Fruit fly (Drosophila melanogaster) whole organism, prepupa: Measurements from ENCODE around the gene CG15767.
A peak's percentile ranks its signal among the peaks of the same experiment; 100 is the strongest.

Experiments used
- CG10631 ChIP-seq: fragments of 200-800 bp; sonication (Bioruptor generic); optimal IDR thresholded peaks from 2 replicates; lab custom pipeline; 2016; ENCODE audit warnings: missing biosample characterization, missing genetic modification characterization
- CG10669 ChIP-seq: fragments of 200-800 bp; sonication (Bioruptor generic); optimal IDR thresholded peaks from 3 replicates; lab custom pipeline; 2018; ENCODE audit warnings: missing biosample characterization, mild to moderate bottlenecking, missing genetic modification characterization, moderate library complexity
- CG11762 ChIP-seq: fragments of 200-800 bp; sonication (Bioruptor generic); optimal IDR thresholded peaks from 3 replicates; lab custom pipeline; 2016; ENCODE audit warnings: missing biosample characterization, missing genetic modification characterization; ENCODE audit not compliant: insufficient read depth
- CG11902 ChIP-seq: fragments of 200-800 bp; sonication (Bioruptor generic); optimal IDR thresholded peaks from 3 replicates; lab custom pipeline; 2016; ENCODE audit warnings: missing biosample characterization, missing genetic modification characterization
- CG1621 ChIP-seq: fragments of 200-800 bp; sonication (Bioruptor generic); optimal IDR thresholded peaks from 3 replicates; lab custom pipeline; 2018; ENCODE audit warnings: missing biosample characterization, mild to moderate bottlenecking, missing genetic modification characterization
- CG16779 ChIP-seq: fragments of 200-800 bp; sonication (Bioruptor generic); optimal IDR thresholded peaks from 3 replicates; lab custom pipeline; 2017; ENCODE audit warnings: missing biosample characterization, mild to moderate bottlenecking, missing genetic modification characterization
- CG31627 ChIP-seq: fragments of 200-800 bp; sonication (Bioruptor generic); optimal IDR thresholded peaks from 3 replicates; lab custom pipeline; 2016; ENCODE audit warnings: missing biosample characterization, missing genetic modification characterization
- CG32006 ChIP-seq: fragments of 200-800 bp; sonication (Bioruptor generic); optimal IDR thresholded peaks from 3 replicates; lab custom pipeline; 2017; ENCODE audit warnings: missing biosample characterization, mild to moderate bottlenecking, missing genetic modification characterization
- CG34406 ChIP-seq: fragments of 200-800 bp; sonication (Bioruptor generic); optimal IDR thresholded peaks from 3 replicates; lab custom pipeline; 2016; ENCODE audit warnings: missing biosample characterization, missing genetic modification characterization
- CG3919 ChIP-seq: fragments of 200-800 bp; sonication (Bioruptor generic); optimal IDR thresholded peaks from 3 replicates; lab custom pipeline; 2016; ENCODE audit warnings: missing biosample characterization, missing genetic modification characterization
- CG4318 ChIP-seq: fragments of 200-800 bp; sonication (Bioruptor generic); optimal IDR thresholded peaks from 3 replicates; lab custom pipeline; 2017; ENCODE audit warnings: missing biosample characterization, mild to moderate bottlenecking, missing genetic modification characterization
- CG6276 ChIP-seq: fragments of 200-800 bp; sonication (Bioruptor generic); optimal IDR thresholded peaks from 2 replicates; lab custom pipeline; 2017; ENCODE audit warnings: missing biosample characterization, mild to moderate bottlenecking, missing genetic modification characterization
- CG6808 ChIP-seq: fragments of 200-800 bp; sonication (Bioruptor generic); optimal IDR thresholded peaks from 3 replicates; lab custom pipeline; 2017; ENCODE audit warnings: missing biosample characterization, missing genetic modification characterization, mild to moderate bottlenecking, moderate library complexity, missing genetic modification reagents
- CG6854 ChIP-seq: fragments of 200-800 bp; sonication (Bioruptor generic); optimal IDR thresholded peaks from 2 replicates; lab custom pipeline; 2017; ENCODE audit warnings: missing biosample characterization, mild to moderate bottlenecking, missing genetic modification characterization
- CG7368 ChIP-seq: fragments of 200-800 bp; sonication (Bioruptor generic); optimal IDR thresholded peaks from 3 replicates; lab custom pipeline; 2016; ENCODE audit warnings: missing biosample characterization, missing genetic modification characterization
- CG8119 ChIP-seq: fragments of 200-800 bp; sonication (Bioruptor generic); IDR thresholded peaks from 3 replicates; pipeline ENCODE4 v1.3.6; 2022; ENCODE audit warnings: missing biosample characterization, missing genetic modification characterization
- CG8319 ChIP-seq: fragments of 200-800 bp; sonication (Bioruptor generic); optimal IDR thresholded peaks from 3 replicates; lab custom pipeline; 2016; ENCODE audit warnings: missing biosample characterization, missing genetic modification characterization
- CG8632 ChIP-seq: fragments of 200-800 bp; sonication (Bioruptor generic); optimal IDR thresholded peaks from 3 replicates; lab custom pipeline; 2016; ENCODE audit warnings: missing biosample characterization, missing genetic modification characterization
- Eip78C ChIP-seq: fragments of 200-800 bp; sonication (Bioruptor generic); peaks from one replicate; lab custom pipeline; 2016; ENCODE audit warnings: missing biosample characterization, missing genetic modification characterization
- Eip93F ChIP-seq: fragments of 200-800 bp; sonication (Bioruptor generic); optimal IDR thresholded peaks from 2 replicates; lab custom pipeline; 2016; ENCODE audit warnings: missing biosample characterization, mild to moderate bottlenecking, missing genetic modification characterization
- Ets21C ChIP-seq: fragments of 200-800 bp; sonication (Bioruptor generic); optimal IDR thresholded peaks from 3 replicates; lab custom pipeline; 2016; ENCODE audit warnings: missing biosample characterization, missing genetic modification characterization
- Ets96B ChIP-seq: fragments of 200-800 bp; optimal IDR thresholded peaks from 2 replicates; lab custom pipeline; 2019; ENCODE audit warnings: missing biosample characterization, mild to moderate bottlenecking, missing genetic modification characterization, moderate library complexity
- Gug ChIP-seq: fragments of 200-800 bp; sonication (Bioruptor generic); IDR thresholded peaks from 2 replicates; pipeline ENCODE4 v1.3.6; 2022; ENCODE audit warnings: missing biosample characterization, missing genetic modification characterization
- Hr38 ChIP-seq: sonication (Bioruptor generic); optimal IDR thresholded peaks from 2 replicates; lab custom pipeline; 2016; ENCODE audit warnings: missing biosample characterization, missing genetic modification characterization
- Hr4 ChIP-seq: fragments of 200-800 bp; sonication (Bioruptor generic); optimal IDR thresholded peaks from 3 replicates; lab custom pipeline; 2016; ENCODE audit warnings: missing biosample characterization, missing genetic modification characterization
- Lpt ChIP-seq: fragments of 200-800 bp; sonication (Bioruptor generic); optimal IDR thresholded peaks from 3 replicates; lab custom pipeline; 2016; ENCODE audit warnings: missing biosample characterization, missing genetic modification characterization
- Met ChIP-seq: fragments of 200-800 bp; sonication (Bioruptor generic); optimal IDR thresholded peaks from 3 replicates; lab custom pipeline; 2016; ENCODE audit warnings: missing biosample characterization, missing genetic modification characterization
- Smox ChIP-seq: fragments of 200-800 bp; sonication (Bioruptor generic); optimal IDR thresholded peaks from 3 replicates; lab custom pipeline; 2016; ENCODE audit warnings: missing biosample characterization, missing genetic modification characterization
- Sox14 ChIP-seq: fragments of 200-800 bp; sonication (Bioruptor generic); optimal IDR thresholded peaks from 3 replicates; lab custom pipeline; 2016; ENCODE audit warnings: missing biosample characterization, missing genetic modification characterization
- Sox15 ChIP-seq: fragments of 200-800 bp; sonication (Bioruptor generic); optimal IDR thresholded peaks from 3 replicates; lab custom pipeline; 2016; ENCODE audit warnings: missing biosample characterization, missing genetic modification characterization
- acj6 ChIP-seq: fragments of 200-800 bp; sonication (Bioruptor generic); optimal IDR thresholded peaks from 3 replicates; lab custom pipeline; 2016; ENCODE audit warnings: missing biosample characterization, missing genetic modification characterization
- cyc ChIP-seq: fragments of 200-800 bp; sonication (Bioruptor generic); optimal IDR thresholded peaks from 3 replicates; lab custom pipeline; 2016; ENCODE audit warnings: missing biosample characterization, missing genetic modification characterization
- dac ChIP-seq: fragments of 200-800 bp; sonication (Bioruptor generic); optimal IDR thresholded peaks from 2 replicates; lab custom pipeline; 2017; ENCODE audit warnings: missing biosample characterization, mild to moderate bottlenecking, missing genetic modification characterization
- eg ChIP-seq: fragments of 200-800 bp; sonication (Bioruptor generic); IDR thresholded peaks from 3 replicates; pipeline ENCODE4 v1.3.6; 2022; ENCODE audit warnings: missing biosample characterization, missing genetic modification characterization
- esn ChIP-seq: fragments of 200-800 bp; sonication (Bioruptor generic); optimal IDR thresholded peaks from 2 replicates; lab custom pipeline; 2016; ENCODE audit warnings: missing biosample characterization, mild to moderate bottlenecking, missing genetic modification characterization, moderate library complexity
- fd59A ChIP-seq: fragments of 200-800 bp; sonication (Bioruptor generic); optimal IDR thresholded peaks from 2 replicates; lab custom pipeline; 2017; ENCODE audit warnings: missing biosample characterization, mild to moderate bottlenecking, missing genetic modification characterization, missing genetic modification reagents
- fkh ChIP-seq: fragments of 200-800 bp; sonication (Bioruptor generic); optimal IDR thresholded peaks from 3 replicates; lab custom pipeline; 2017; ENCODE audit warnings: missing biosample characterization, mild to moderate bottlenecking, missing genetic modification characterization, moderate library complexity
- net ChIP-seq: fragments of 200-800 bp; sonication (Bioruptor generic); optimal IDR thresholded peaks from 3 replicates; lab custom pipeline; 2016; ENCODE audit warnings: missing biosample characterization, missing genetic modification characterization
- pdm3 ChIP-seq: fragments of 200-800 bp; sonication (Bioruptor generic); optimal IDR thresholded peaks from 3 replicates; lab custom pipeline; 2016; ENCODE audit warnings: missing biosample characterization, missing genetic modification characterization
- topi ChIP-seq: fragments of 200-800 bp; sonication (Bioruptor generic); optimal IDR thresholded peaks from 3 replicates; lab custom pipeline; 2016; ENCODE audit warnings: missing biosample characterization, missing genetic modification characterization

Gene CG15767

DNA sequence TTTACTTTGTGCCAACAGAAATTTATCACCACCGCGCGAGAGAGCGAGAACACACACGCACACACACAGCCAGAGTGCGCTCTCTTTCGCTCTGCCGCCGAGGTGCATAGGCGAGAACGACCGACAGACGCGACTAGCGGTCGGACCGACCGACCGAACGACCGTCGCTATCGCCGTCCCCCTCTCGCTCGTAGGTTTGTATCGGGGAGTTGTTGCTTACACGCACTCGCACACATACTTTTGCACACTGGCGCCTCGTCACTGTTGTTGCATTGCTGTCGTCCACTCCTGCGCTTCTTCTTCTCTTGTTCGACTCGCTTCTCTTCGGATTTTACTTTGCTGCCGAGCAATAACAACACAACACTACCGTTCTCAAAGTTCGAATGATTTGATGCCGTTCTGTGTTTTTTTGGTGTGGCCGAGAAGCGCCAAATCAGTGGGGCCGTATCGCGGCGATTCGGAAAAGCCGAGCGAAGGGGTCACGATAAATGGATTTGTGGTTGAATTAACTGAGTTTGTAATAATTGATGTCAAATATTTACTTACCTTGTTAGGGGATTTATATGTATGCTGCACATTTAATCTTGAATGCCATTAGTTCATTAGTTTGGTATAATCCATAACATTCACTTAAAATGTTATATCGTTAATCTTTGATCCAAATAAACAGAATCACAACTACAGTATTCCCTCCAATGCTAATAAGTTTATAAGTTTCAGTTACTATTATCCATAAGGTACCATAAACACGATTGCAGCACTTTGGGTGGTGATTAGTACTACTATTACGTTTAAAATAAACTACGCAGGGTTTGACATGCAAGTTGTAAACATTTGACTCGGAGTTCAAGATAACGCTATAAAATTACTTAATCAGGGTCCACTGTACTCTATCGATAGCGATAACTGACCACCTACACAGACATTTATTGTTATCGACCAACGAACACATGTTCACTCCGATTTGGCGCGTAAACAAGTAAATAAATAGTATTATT lies 42.1 kb upstream of the CG15767 start, which contains the start of the genes IntS6 and Rtel1 (continued):
- TF ChIP-seq Met (GFP tag; lab: Kevin White, UChicago) (peak; percentile 95), CG16779 (tag; lab: Kevin White, UChicago) (peak; percentile 78), CG8632 (GFP tag; lab: Kevin White, UChicago) (peak; percentile 89), Lpt (GFP tag; lab: Kevin White, UChicago) (peak; percentile 76), Ets21C (GFP tag; lab: Kevin White, UChicago) (peak; percentile 93), acj6 (peak; percentile 90), Hr38 (GFP tag; lab: Kevin White, UChicago) (peak; percentile 26), CG32006 (GFP tag; lab: Kevin White, UChicago) (peak; percentile 90), fd59A (peak; percentile 83), esn (GFP tag; lab: Kevin White, UChicago) (peak; percentile 94), CG3919 (GFP tag; lab: Kevin White, UChicago) (peak; percentile 88), dac (peak; percentile 79), CG34406 (peak; percentile 87), fkh (GFP tag; lab: Kevin White, UChicago) (peak; percentile 84), Gug (GFP tag; lab: Robert Waterston, UW) (peak; percentile 84), CG10669 (GFP tag; lab: Kevin White, UChicago) (peak; percentile 87), Sox15 (GFP tag; lab: Kevin White, UChicago) (peak; percentile 90), CG11762 (peak; percentile 87), CG7368 (peak; percentile 82), CG1621 (tag; lab: Kevin White, UChicago) (peak; percentile 89), Eip93F (GFP tag; lab: Kevin White, UChicago) (peak; percentile 61), CG10631 (peak; percentile 91)
- TF ChIP-seq, all 60 proteins: peak for 60

DNA sequence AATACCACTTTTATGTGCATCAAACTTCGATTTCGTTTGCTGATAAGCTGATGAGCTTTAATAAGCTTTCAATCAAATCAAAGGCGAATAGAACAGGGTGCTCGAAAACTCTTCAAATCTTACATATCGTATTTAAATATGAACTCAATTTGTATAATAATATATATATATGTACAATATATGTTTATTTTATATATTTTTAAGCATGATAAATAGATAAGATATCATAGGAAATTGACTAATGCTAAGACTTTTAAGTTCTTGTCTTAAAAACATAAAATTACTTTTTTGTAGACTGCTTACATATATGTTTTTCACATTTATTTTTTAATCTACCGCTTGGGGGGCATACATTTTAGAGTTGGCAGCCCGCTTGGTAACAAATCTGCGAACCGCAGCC lies 37.3 kb upstream of the CG15767 start, which contains the start of gene CG15772:
Gene CG15772 (plus strand): TSS at position 301 of the 400 bp plus-strand sequence.
- no peak for TF ChIP-seq CG16779 (tag; lab: Kevin White, UChicago)
- no peak for TF ChIP-seq CG8119 (GFP tag; lab: Robert Waterston, UW)
- no peak for TF ChIP-seq Hr4 (GFP tag; lab: Kevin White, UChicago)
- no peak for TF ChIP-seq eg

DNA sequence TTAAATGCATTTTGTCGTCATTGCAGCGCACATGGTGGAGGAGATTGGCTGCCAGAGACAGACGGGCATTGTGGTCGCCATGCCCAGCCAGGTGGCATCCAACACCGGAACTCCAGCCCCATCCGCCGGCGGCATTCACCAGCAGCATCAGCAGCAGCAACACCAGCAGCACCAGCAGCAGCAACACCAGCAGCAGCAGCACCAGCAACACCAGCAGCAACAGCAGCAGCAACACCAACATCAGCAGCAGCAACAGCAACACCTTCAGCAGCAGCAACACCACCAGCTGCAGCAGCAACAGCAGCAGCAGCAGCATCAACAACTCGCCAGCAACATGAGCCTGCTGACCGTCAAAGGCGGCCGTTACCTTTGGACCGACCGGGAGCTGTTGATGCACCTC lies 36.4 kb upstream of the CG15767 start:
- TF ChIP-seq cyc (GFP tag; lab: Kevin White, UChicago) = no peak

- TF ChIP-seq Ets96B (tag; lab: Kevin White, UChicago) (peak; percentile 93), dac (peak; percentile 96), CG6854 (GFP tag; lab: Kevin White, UChicago) (peak; percentile 96), Sox14 (GFP tag; lab: Kevin White, UChicago) (peak; percentile 91), Eip78C (peak; percentile 98), CG6276 (peak; percentile 96), cyc (GFP tag; lab: Kevin White, UChicago) (peak; percentile 92), CG11902 (GFP tag; lab: Kevin White, UChicago) (peak; percentile 89), Smox (peak; percentile 93), eg (peak; percentile 95), CG16779 (tag; lab: Kevin White, UChicago) (peak; percentile 93), CG4318 (GFP tag; lab: Kevin White, UChicago) (peak; percentile 94), fkh (GFP tag; lab: Kevin White, UChicago) (peak; percentile 98), acj6 (peak; percentile 96), Gug (GFP tag; lab: Robert Waterston, UW) (peak; percentile 95), Eip93F (GFP tag; lab: Kevin White, UChicago) (peak; percentile 94), CG6808 (GFP tag; lab: Kevin White, UChicago) (peak; percentile 98), pdm3 (GFP tag; lab: Kevin White, UChicago) (peak; percentile 96), net (peak; percentile 95), Met (GFP tag; lab: Kevin White, UChicago) (peak; percentile 96), topi (GFP tag; lab: Kevin White, UChicago) (peak; percentile 93), CG8319 (GFP tag; lab: Kevin White, UChicago) (peak; percentile 88), Hr4 (GFP tag; lab: Kevin White, UChicago) (peak; percentile 93), Ets21C (GFP tag; lab: Kevin White, UChicago) (peak; percentile 86), CG31627 (GFP tag; lab: Kevin White, UChicago) (peak; percentile 92)
Observed at dm6 chrX:5754837-5755828, 34.2 kb upstream of the CG15767 start, which contains the start of the genes lin-52 and CG15771. Gene lin-52, minus strand, starts transcription at chrX:5754958. Gene CG15771, plus strand, starts transcription at chrX:5755574.
